Worm (Caenorhabditis elegans): ENCODE data around the gene T02H6.10.

ce11 chrII:675303-675702 is 5.2 kb downstream of the T02H6.10 start, which contains the start of gene Y39F10C.1:
- TF ChIP-seq pha-4 (tag; optimal IDR thresholded peaks at IDR 0.05), result no peak
- no peak for TF ChIP-seq elt-2 (tag; optimal IDR thresholded peaks at IDR 0.05)
- no peak for TF ChIP-seq F13H6.1 (tag; optimal IDR thresholded peaks at IDR 0.05)
- no peak for TF ChIP-seq che-1 (tag; optimal IDR thresholded peaks at IDR 0.05)
- TF ChIP-seq nhr-11 (tag; optimal IDR thresholded peaks at IDR 0.05), result no peak
- no peak for TF ChIP-seq pqm-1 (tag; optimal IDR thresholded peaks at IDR 0.05)
- no peak for TF ChIP-seq rnt-1 (tag; optimal IDR thresholded peaks at IDR 0.05)
- TF ChIP-seq dmd-4 (tag; optimal IDR thresholded peaks at IDR 0.05; ENCODE audit: borderline replicate concordance), result no peak
- TF ChIP-seq T23F11.4 (GFP tag; optimal IDR thresholded peaks at IDR 0.05), result no peak
- TF ChIP-seq npax-4 (tag; optimal IDR thresholded peaks at IDR 0.05), result no peak
- no peak for TF ChIP-seq pat-9 (tag; optimal IDR thresholded peaks at IDR 0.05)
- TF ChIP-seq unc-86 (tag; optimal IDR thresholded peaks at IDR 0.05), result no peak
- TF ChIP-seq ama-1 (optimal IDR thresholded peaks at IDR 0.05), result no peak
- TF ChIP-seq pha-2 (tag; optimal IDR thresholded peaks at IDR 0.05), result no peak

Data from whole organism, late embryonic.